Worm (Caenorhabditis elegans): Measurements from ENCODE around the gene srj-15.

ce11 chrV:1925487-1925886, 39.2 kb downstream of the srj-15 start, which contains the start of gene T06A1.1:
- TF ChIP-seq unc-39 (tag; optimal IDR thresholded peaks at IDR 0.05) (no peak), unc-62 (GFP tag; optimal IDR thresholded peaks at IDR 0.05) (no peak), ham-2 (GFP tag; optimal IDR thresholded peaks at IDR 0.05) (no peak), pha-4 (tag; optimal IDR thresholded peaks at IDR 0.05) (no peak), snpc-4 (tag; optimal IDR thresholded peaks at IDR 0.05) (no peak), nhr-12 (tag; optimal IDR thresholded peaks at IDR 0.05) (no peak), blmp-1 (tag; optimal IDR thresholded peaks at IDR 0.05) (no peak), ztf-11 (tag; optimal IDR thresholded peaks at IDR 0.05) (no peak), nhr-237 (tag; optimal IDR thresholded peaks at IDR 0.05) (no peak), nhr-28 (tag; optimal IDR thresholded peaks at IDR 0.05) (no peak), nhr-76 (tag; optimal IDR thresholded peaks at IDR 0.05) (no peak), ceh-43 (GFP tag; optimal IDR thresholded peaks at IDR 0.05) (no peak)
